Fruit fly (Drosophila melanogaster): ENCODE measurements around the gene CG43348.
A peak's percentile ranks its signal among the peaks of the same experiment; 100 is the strongest.

CG43348 gene

dm6 chr2L:1199166-1199565 lies at the start of gene CG43348, which contains the start of gene CG5139:
CG43348 (plus strand) TSS chr2L:1199412.
CG5139 (minus strand) TSS chr2L:1199266.
- TF ChIP-seq CG32121 (GFP tag; IDR thresholded peaks at IDR 0.05) (no peak), CG17806 (tag; optimal IDR thresholded peaks at IDR 0.05) (no peak), CG10348 (GFP tag; IDR thresholded peaks at IDR 0.05) (no peak), Snoo (tag; optimal IDR thresholded peaks at IDR 0.05) (no peak), gl (tag; optimal IDR thresholded peaks at IDR 0.05) (no peak), CG4496 (GFP tag; IDR thresholded peaks at IDR 0.05) (no peak), Pif1B (GFP tag; optimal IDR thresholded peaks at IDR 0.05) (no peak), D1 (tag; optimal IDR thresholded peaks at IDR 0.05) (no peak), CG15710 (tag; optimal IDR thresholded peaks at IDR 0.05) (no peak), CG12605 (GFP tag; IDR thresholded peaks at IDR 0.05) (no peak), Pif1A (GFP tag; optimal IDR thresholded peaks at IDR 0.05) (no peak), CG14655 (GFP tag; optimal IDR thresholded peaks at IDR 0.05) (no peak), CG8159 (tag; optimal IDR thresholded peaks at IDR 0.05) (no peak), CG13204 (GFP tag; optimal IDR thresholded peaks at IDR 0.05) (no peak)

dm6 chr2L:1150554-1150953 lies 48.7 kb upstream of the CG43348 start, which contains the start of the genes Tfb4 and Vps29:
Tfb4 (minus strand) TSS chr2L:1150677.
Vps29 (plus strand) TSS chr2L:1150766.
- TF ChIP-seq CG17806 (tag; optimal IDR thresholded peaks at IDR 0.05) (no peak), Pif1A (GFP tag; optimal IDR thresholded peaks at IDR 0.05) (no peak), CG15710 (tag; optimal IDR thresholded peaks at IDR 0.05) (peak; percentile 0), Pif1B (GFP tag; optimal IDR thresholded peaks at IDR 0.05) (no peak), CG10348 (GFP tag; IDR thresholded peaks at IDR 0.05) (no peak), EcR (GFP tag; optimal IDR thresholded peaks at IDR 0.05) (no peak), Ets98B (GFP tag; IDR thresholded peaks at IDR 0.05) (peak; percentile 51), CG34367 (tag; optimal IDR thresholded peaks at IDR 0.05) (no peak), CG32121 (GFP tag; IDR thresholded peaks at IDR 0.05) (peak; percentile 30; the same call in 1 of the 2 replicates), CG8159 (tag; optimal IDR thresholded peaks at IDR 0.05) (no peak), CG13204 (GFP tag; optimal IDR thresholded peaks at IDR 0.05) (no peak), CG4496 (GFP tag; IDR thresholded peaks at IDR 0.05) (peak; percentile 69), gl (tag; optimal IDR thresholded peaks at IDR 0.05) (no peak), CG12605 (GFP tag; IDR thresholded peaks at IDR 0.05) (no peak), Snoo (tag; optimal IDR thresholded peaks at IDR 0.05) (no peak), CG9948 (tag; optimal IDR thresholded peaks at IDR 0.05) (no peak), CG8301 (tag; optimal IDR thresholded peaks at IDR 0.05) (no peak), rn (GFP tag; IDR thresholded peaks at IDR 0.05) (no peak; the same call in 1 of the 2 replicates), CG14655 (GFP tag; optimal IDR thresholded peaks at IDR 0.05) (no peak), D1 (tag; optimal IDR thresholded peaks at IDR 0.05) (no peak), fd96Ca (GFP tag; IDR thresholded peaks at IDR 0.05) (peak; percentile 47; the same call in 1 of the 3 replicates)

dm6 chr2L:1152693-1153092 lies 46.5 kb upstream of the CG43348 start:
- TF ChIP-seq CG8301 (tag; optimal IDR thresholded peaks at IDR 0.05) (no peak), gl (tag; optimal IDR thresholded peaks at IDR 0.05) (no peak), CG13204 (GFP tag; optimal IDR thresholded peaks at IDR 0.05) (no peak), D1 (tag; optimal IDR thresholded peaks at IDR 0.05) (no peak), CG12605 (GFP tag; IDR thresholded peaks at IDR 0.05) (no peak), CG4496 (GFP tag; IDR thresholded peaks at IDR 0.05) (no peak), CG9948 (tag; optimal IDR thresholded peaks at IDR 0.05) (no peak), CG14655 (GFP tag; optimal IDR thresholded peaks at IDR 0.05) (no peak), rn (GFP tag; IDR thresholded peaks at IDR 0.05) (no peak), CG8159 (tag; optimal IDR thresholded peaks at IDR 0.05) (no peak), CG32121 (GFP tag; IDR thresholded peaks at IDR 0.05) (no peak), CG15710 (tag; optimal IDR thresholded peaks at IDR 0.05) (no peak), Ets98B (GFP tag; IDR thresholded peaks at IDR 0.05) (no peak), CG17806 (tag; optimal IDR thresholded peaks at IDR 0.05) (no peak), CG10348 (GFP tag; IDR thresholded peaks at IDR 0.05) (no peak), Pif1B (GFP tag; optimal IDR thresholded peaks at IDR 0.05) (no peak), fd96Ca (GFP tag; IDR thresholded peaks at IDR 0.05) (no peak), Snoo (tag; optimal IDR thresholded peaks at IDR 0.05) (no peak), EcR (GFP tag; optimal IDR thresholded peaks at IDR 0.05) (no peak)

- no peak for TF ChIP-seq D1 (tag; optimal IDR thresholded peaks at IDR 0.05)
- TF ChIP-seq Snoo (tag; optimal IDR thresholded peaks at IDR 0.05): no peak
- no peak for TF ChIP-seq CG15710 (tag; optimal IDR thresholded peaks at IDR 0.05)
- TF ChIP-seq gl (tag; optimal IDR thresholded peaks at IDR 0.05): no peak
- TF ChIP-seq CG17806 (tag; optimal IDR thresholded peaks at IDR 0.05): no peak
- no peak for TF ChIP-seq CG32121 (GFP tag; IDR thresholded peaks at IDR 0.05)
- no peak for TF ChIP-seq CG10348 (GFP tag; IDR thresholded peaks at IDR 0.05)
- no peak for TF ChIP-seq CG14655 (GFP tag; optimal IDR thresholded peaks at IDR 0.05)
- TF ChIP-seq fd96Ca (GFP tag; IDR thresholded peaks at IDR 0.05): no peak
- no peak for TF ChIP-seq CG34367 (tag; optimal IDR thresholded peaks at IDR 0.05)
- TF ChIP-seq CG4496 (GFP tag; IDR thresholded peaks at IDR 0.05): no peak
- no peak for TF ChIP-seq CG13204 (GFP tag; optimal IDR thresholded peaks at IDR 0.05)
- no peak for TF ChIP-seq rn (GFP tag; IDR thresholded peaks at IDR 0.05)
- no peak for TF ChIP-seq CG12605 (GFP tag; IDR thresholded peaks at IDR 0.05)
Observed at dm6 chr2L:1156592-1157249, 42.5 kb upstream of the CG43348 start.

dm6 chr2L:1157357-1157678 lies 41.9 kb upstream of the CG43348 start:
- TF ChIP-seq rn (GFP tag; IDR thresholded peaks at IDR 0.05) (no peak), CG15710 (tag; optimal IDR thresholded peaks at IDR 0.05) (peak; percentile 5), CG32121 (GFP tag; IDR thresholded peaks at IDR 0.05) (no peak)

Data from whole organism, pupa.